Worm (Caenorhabditis elegans) whole organism, mixed stage, embryonic: ENCODE measurements around the gene sri-7.

Source experiments
- lin-13 ChIP-seq: fragments of 150-350 bp; optimal IDR thresholded peaks from 2 replicates; lab custom pipeline; 2014; ENCODE audit warnings: missing biosample characterization, missing genetic modification characterization
- mab-5 ChIP-seq: fragments of 150-350 bp; optimal IDR thresholded peaks from 2 replicates; lab custom pipeline; 2014; ENCODE audit warnings: missing biosample characterization, missing genetic modification characterization
- mep-1 ChIP-seq: fragments of 150-350 bp; optimal IDR thresholded peaks from 2 replicates; lab custom pipeline; 2017; ENCODE audit warnings: missing biosample characterization, missing genetic modification reagents, missing genetic modification characterization, inconsistent platforms
- nhr-12 ChIP-seq: fragments of 150-350 bp; optimal IDR thresholded peaks from 2 replicates; lab custom pipeline; 2014; ENCODE audit warnings: missing biosample characterization, missing genetic modification characterization
- nhr-237 ChIP-seq: fragments of 150-350 bp; optimal IDR thresholded peaks from 2 replicates; lab custom pipeline; 2014; ENCODE audit warnings: missing biosample characterization, missing genetic modification characterization
- pha-4 ChIP-seq: fragments of 150-350 bp; optimal IDR thresholded peaks from 2 replicates; lab custom pipeline; 2018; ENCODE audit warnings: missing biosample characterization, missing genetic modification reagents, missing genetic modification characterization
- unc-39 ChIP-seq: fragments of 150-350 bp; optimal IDR thresholded peaks from 2 replicates; lab custom pipeline; 2014; ENCODE audit warnings: missing biosample characterization, missing genetic modification characterization
- ztf-11 ChIP-seq: fragments of 150-350 bp; optimal IDR thresholded peaks from 2 replicates; lab custom pipeline; 2014; ENCODE audit warnings: missing biosample characterization, missing genetic modification characterization

DNA sequence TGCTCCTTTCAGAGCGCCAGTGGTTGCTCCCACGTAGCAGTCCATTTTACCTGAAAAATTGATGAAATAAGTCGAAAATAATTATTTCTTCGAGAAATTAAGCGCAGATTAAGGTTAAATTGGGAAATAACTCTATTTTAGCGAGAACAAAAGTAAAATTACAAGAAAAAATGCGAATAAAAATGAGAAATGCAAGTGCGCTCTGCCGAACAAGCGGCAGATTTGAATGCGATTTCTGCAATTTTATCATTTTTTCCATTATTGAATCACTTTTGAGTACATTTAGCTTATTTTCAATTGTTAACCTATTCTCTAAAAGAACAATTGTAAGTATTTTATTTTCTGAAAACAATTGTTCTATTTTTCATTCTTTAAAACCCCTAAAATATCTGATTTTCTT is 5.2 kb upstream of the sri-7 start, which contains the start of gene T06E6.1:
- no peak for TF ChIP-seq mep-1 (tag; lab: Kevin White, UChicago)
- no peak for TF ChIP-seq nhr-237 (tag; lab: Kevin White, UChicago)
- no peak for TF ChIP-seq ztf-11 (tag; lab: Kevin White, UChicago)
- TF ChIP-seq lin-13 (tag; lab: Kevin White, UChicago) = no peak
- TF ChIP-seq mab-5 = no peak
- no peak for TF ChIP-seq unc-39 (tag; lab: Kevin White, UChicago)
- no peak for TF ChIP-seq pha-4 (tag; lab: Kevin White, UChicago)
- TF ChIP-seq nhr-12 (tag; lab: Kevin White, UChicago) = no peak
